Fruit fly (Drosophila melanogaster): ENCODE measurements around the gene CG33509.

dm6 chr2L:21071435-21071834, 14.9 kb downstream of the CG33509 start, which contains the start of gene CG9265:
- TF ChIP-seq CG8478 (optimal IDR thresholded peaks at IDR 0.05) (no peak), CTCF (optimal IDR thresholded peaks at IDR 0.05) (no peak)

All from S2 (cell line).